Worm (Caenorhabditis elegans) whole organism, L1 larva: ENCODE measurements around the gene T07D4.5.

ENCODE experiments used
- aly-2 ChIP-seq: fragments of 150-350 bp; optimal IDR thresholded peaks from 2 replicates; lab custom pipeline; 2014; ENCODE audit warnings: missing biosample characterization, missing genetic modification characterization
- ceh-88 ChIP-seq: fragments of 200-800 bp; sonication (Bioruptor generic); IDR thresholded peaks from 2 replicates; pipeline ENCODE4 v1.3.6; 2022; ENCODE audit warnings: missing genetic modification characterization, missing compliant biosample characterization
- grh-1 ChIP-seq: fragments of 200-800 bp; sonication (Bioruptor generic); IDR thresholded peaks from 2 replicates; pipeline ENCODE4 v1.3.6; 2022; ENCODE audit warnings: missing genetic modification reagents, missing genetic modification characterization, missing compliant biosample characterization
- lin-39 ChIP-seq: fragments of 150-350 bp; optimal IDR thresholded peaks from 2 replicates; lab custom pipeline; 2014; ENCODE audit warnings: missing biosample characterization, missing genetic modification reagents, missing genetic modification characterization
- nhr-76 ChIP-seq: sonication (generic microtip); optimal IDR thresholded peaks from 2 replicates; lab custom pipeline; 2017; ENCODE audit warnings: missing biosample characterization, missing genetic modification characterization
- nhr-77 ChIP-seq: fragments of 150-350 bp; optimal IDR thresholded peaks from 2 replicates; lab custom pipeline; 2014; ENCODE audit warnings: missing biosample characterization, missing genetic modification characterization
- tbx-2 ChIP-seq: sonication (generic microtip); optimal IDR thresholded peaks from 2 replicates; lab custom pipeline; 2016; ENCODE audit warnings: missing genetic modification characterization, missing compliant biosample characterization
- unc-130 ChIP-seq: fragments of 150-350 bp; optimal IDR thresholded peaks from 2 replicates; lab custom pipeline; 2017; ENCODE audit warnings: missing biosample characterization, missing genetic modification characterization, inconsistent platforms
- unc-62 ChIP-seq: fragments of 150-350 bp; optimal IDR thresholded peaks from 2 replicates; lab custom pipeline; 2014; ENCODE audit warnings: missing biosample characterization, missing genetic modification reagents, missing genetic modification characterization

DNA sequence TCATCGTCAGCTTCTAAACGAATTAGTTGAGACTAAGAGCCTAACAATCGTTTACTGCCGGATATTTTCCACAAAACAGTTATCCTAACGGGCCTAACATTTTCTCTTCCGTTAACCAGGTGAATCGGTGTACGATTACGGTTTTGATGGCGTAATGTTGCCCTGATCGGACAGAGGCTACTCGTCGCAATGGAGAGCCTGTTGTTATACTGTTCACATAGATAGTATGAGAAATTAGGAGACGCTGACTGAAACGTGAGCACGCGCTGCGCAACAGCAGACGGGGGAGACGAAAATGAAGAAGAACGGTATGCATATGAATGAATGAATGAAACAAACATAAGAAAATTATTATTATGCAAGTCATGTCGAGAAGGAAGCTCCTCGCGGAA, 15.2 kb upstream of the T07D4.5 start:
- no peak for TF ChIP-seq nhr-76 (tag; lab: Kevin White, UChicago)
- TF ChIP-seq ceh-88 (GFP tag; lab: Robert Waterston, UW): no peak
- no peak for TF ChIP-seq nhr-77 (tag; lab: Kevin White, UChicago)
- TF ChIP-seq tbx-2: no peak
- TF ChIP-seq aly-2 (tag; lab: Kevin White, UChicago): no peak
- no peak for TF ChIP-seq unc-130 (tag; lab: Kevin White, UChicago)
- no peak for TF ChIP-seq unc-62 (GFP tag; lab: Kevin White, UChicago)
- TF ChIP-seq lin-39 (tag; lab: Kevin White, UChicago): no peak
- no peak for TF ChIP-seq grh-1 (GFP tag; lab: Robert Waterston, UW)
